Worm (Caenorhabditis elegans): ENCODE results near the gene nhr-111.

DNA sequence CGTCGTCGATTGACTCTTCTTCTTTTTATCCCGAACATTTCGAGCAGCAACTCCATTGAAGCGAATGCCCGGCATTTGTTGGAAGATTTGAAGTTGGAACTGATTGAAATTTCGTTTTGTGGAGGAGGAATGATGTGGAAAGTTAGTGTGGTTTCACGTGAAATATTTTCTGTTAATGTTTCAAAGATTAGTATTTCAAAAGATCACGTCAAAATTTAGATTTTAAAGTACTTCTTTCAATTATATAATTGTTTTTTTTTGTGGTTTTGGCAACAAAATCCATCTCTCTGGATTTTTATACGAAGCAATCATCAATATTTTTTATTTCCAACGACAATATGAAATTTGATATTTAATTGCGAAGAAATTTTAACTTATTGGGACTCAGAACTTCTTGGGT, 12.4 kb upstream of the nhr-111 start, which contains the start of gene F44G3.7:
- no peak for TF ChIP-seq ztf-11 (tag; optimal IDR thresholded peaks at IDR 0.05)
- no peak for TF ChIP-seq snpc-4 (tag; optimal IDR thresholded peaks at IDR 0.05)
- TF ChIP-seq lin-13 (tag; optimal IDR thresholded peaks at IDR 0.05), result no peak
- TF ChIP-seq nhr-12 (tag; optimal IDR thresholded peaks at IDR 0.05), result no peak
- no peak for TF ChIP-seq ceh-39 (tag; optimal IDR thresholded peaks at IDR 0.05)
- TF ChIP-seq lsy-2 (tag; optimal IDR thresholded peaks at IDR 0.05), result no peak
- no peak for TF ChIP-seq unc-62 (GFP tag; optimal IDR thresholded peaks at IDR 0.05)
- no peak for TF ChIP-seq ham-2 (GFP tag; optimal IDR thresholded peaks at IDR 0.05)
- TF ChIP-seq flh-1 (GFP tag; optimal IDR thresholded peaks at IDR 0.05), result no peak
- no peak for TF ChIP-seq pha-4 (tag; optimal IDR thresholded peaks at IDR 0.05)
- TF ChIP-seq nhr-28 (tag; optimal IDR thresholded peaks at IDR 0.05), result no peak
- TF ChIP-seq nhr-2 (tag; optimal IDR thresholded peaks at IDR 0.05), result no peak
- no peak for TF ChIP-seq nhr-237 (tag; optimal IDR thresholded peaks at IDR 0.05)
